Worm (Caenorhabditis elegans) whole organism, L4 larva: ENCODE measurements around the gene ucr-1.

Source experiments
- D1046.2 ChIP-seq: fragments of 200-800 bp; sonication (Bioruptor generic); IDR thresholded peaks from 2 replicates; pipeline ENCODE4 v1.3.6; 2022; ENCODE audit warnings: missing genetic modification characterization, missing compliant biosample characterization
- F10B5.3 ChIP-seq: sonication (generic microtip); optimal IDR thresholded peaks from 2 replicates; lab custom pipeline; 2016; ENCODE audit warnings: mild to moderate bottlenecking, missing genetic modification characterization, missing compliant biosample characterization
- F26F4.8 ChIP-seq: fragments of 200-800 bp; sonication (Bioruptor generic); conservative IDR thresholded peaks from 2 replicates; pipeline ENCODE4 v1.3.6; 2022; ENCODE audit warnings: missing genetic modification characterization, missing compliant biosample characterization
- F37D6.2 ChIP-seq: sonication (generic microtip); optimal IDR thresholded peaks from 2 replicates; lab custom pipeline; 2016; ENCODE audit warnings: mild to moderate bottlenecking, missing genetic modification characterization, missing compliant biosample characterization
- T20F7.1 ChIP-seq: fragments of 200-800 bp; sonication (Bioruptor generic); optimal IDR thresholded peaks from 2 replicates; lab custom pipeline; 2018; ENCODE audit warnings: mild to moderate bottlenecking, missing genetic modification characterization, missing compliant biosample characterization
- T26A8.4 ChIP-seq: fragments of 200-800 bp; sonication (Bioruptor generic); IDR thresholded peaks from 2 replicates; pipeline ENCODE4 v1.3.6; 2022; ENCODE audit warnings: missing genetic modification characterization, missing compliant biosample characterization
- ZK337.2 ChIP-seq: fragments of 200-800 bp; sonication (Bioruptor generic); IDR thresholded peaks from 2 replicates; pipeline ENCODE4 v1.3.6; 2022; ENCODE audit warnings: missing genetic modification reagents, missing genetic modification characterization, missing compliant biosample characterization
- ZK546.5 ChIP-seq, 2 experiments: sonication (generic microtip); optimal IDR thresholded peaks; 2 replicates each; lab custom pipeline; 2017; ENCODE audit warnings: missing biosample characterization in 2 of 2, missing genetic modification characterization in 2 of 2
- ceh-20 ChIP-seq: fragments of 200-800 bp; sonication (Bioruptor generic); IDR thresholded peaks from 2 replicates; pipeline ENCODE4 v1.3.6; 2022; ENCODE audit warnings: missing genetic modification reagents, missing genetic modification characterization, missing compliant biosample characterization
- ceh-28 ChIP-seq: fragments of 150-350 bp; optimal IDR thresholded peaks from 2 replicates; lab custom pipeline; 2014; ENCODE audit warnings: missing biosample characterization, missing genetic modification reagents, missing genetic modification characterization
- ceh-32 ChIP-seq: sonication (generic microtip); optimal IDR thresholded peaks from 2 replicates; lab custom pipeline; 2016; ENCODE audit warnings: mild to moderate bottlenecking, missing genetic modification characterization, missing compliant biosample characterization; ENCODE audit not compliant: poor library complexity
- ceh-82 ChIP-seq: sonication (generic microtip); optimal IDR thresholded peaks from 2 replicates; lab custom pipeline; 2017; ENCODE audit warnings: missing biosample characterization, missing genetic modification characterization
- ces-1 ChIP-seq: fragments of 150-350 bp; sonication (generic microtip); optimal IDR thresholded peaks from 4 replicates; lab custom pipeline; 2014; ENCODE audit warnings: missing biosample characterization, missing genetic modification reagents, missing genetic modification characterization
- ctbp-1 ChIP-seq: fragments of 200-800 bp; sonication (Bioruptor generic); IDR thresholded peaks from 2 replicates; pipeline ENCODE4 v1.3.6; 2022; ENCODE audit warnings: missing genetic modification reagents, missing genetic modification characterization, missing compliant biosample characterization
- daf-12 ChIP-seq: fragments of 150-350 bp; optimal IDR thresholded peaks from 2 replicates; lab custom pipeline; 2014; ENCODE audit warnings: missing biosample characterization, missing genetic modification reagents, missing genetic modification characterization
- daf-16 ChIP-seq, 3 experiments: sonication (generic microtip); optimal IDR thresholded peaks; 2 replicates each; lab custom pipeline; 2016 to 2017; ENCODE audit warnings: missing genetic modification characterization in 3 of 3, missing genetic modification reagents in 3 of 3, mild to moderate bottlenecking in 2 of 3, missing compliant biosample characterization in 2 of 3, missing biosample characterization in 1 of 3, moderate library complexity in 1 of 3
- daf-8 ChIP-seq: fragments of 200-800 bp; sonication (Bioruptor generic); IDR thresholded peaks from 2 replicates; pipeline ENCODE4 v1.3.6; 2022; ENCODE audit warnings: missing genetic modification characterization, missing compliant biosample characterization
- dmd-6 ChIP-seq: fragments of 200-800 bp; sonication (Bioruptor generic); IDR thresholded peaks from 2 replicates; pipeline ENCODE4 v1.3.6; 2022; ENCODE audit warnings: missing genetic modification reagents, missing genetic modification characterization, missing compliant biosample characterization
- dve-1 ChIP-seq: sonication (generic microtip); optimal IDR thresholded peaks from 2 replicates; lab custom pipeline; 2017; ENCODE audit warnings: antibody characterized with exemption, mild to moderate bottlenecking, missing genetic modification characterization, missing compliant biosample characterization; ENCODE audit not compliant: insufficient read depth
- egl-43 ChIP-seq: fragments of 200-800 bp; sonication (Bioruptor generic); IDR thresholded peaks from 2 replicates; pipeline ENCODE4 v1.3.6; 2022; ENCODE audit warnings: missing genetic modification reagents, missing genetic modification characterization, missing compliant biosample characterization
- fos-1 ChIP-seq: fragments of 150-350 bp; optimal IDR thresholded peaks from 2 replicates; lab custom pipeline; 2014; ENCODE audit warnings: missing biosample characterization, missing genetic modification characterization
- hlh-11 ChIP-seq: fragments of 200-800 bp; sonication (Bioruptor generic); optimal IDR thresholded peaks from 2 replicates; lab custom pipeline; 2018; ENCODE audit warnings: mild to moderate bottlenecking, missing genetic modification characterization, missing compliant biosample characterization
- hlh-30 ChIP-seq: sonication (generic microtip); optimal IDR thresholded peaks from 2 replicates; lab custom pipeline; 2017; ENCODE audit warnings: antibody characterized with exemption, mild to moderate bottlenecking, missing genetic modification characterization, missing compliant biosample characterization; ENCODE audit not compliant: insufficient read depth
- hmg-1.1 ChIP-seq: fragments of 200-800 bp; sonication (Bioruptor generic); IDR thresholded peaks from 2 replicates; pipeline ENCODE4 v1.3.6; 2022; ENCODE audit warnings: missing genetic modification reagents, missing genetic modification characterization, missing compliant biosample characterization
- lin-1 ChIP-seq: fragments of 200-800 bp; sonication (Bioruptor generic); IDR thresholded peaks from 2 replicates; pipeline ENCODE4 v1.3.6; 2022; ENCODE audit warnings: missing genetic modification reagents, missing genetic modification characterization, missing compliant biosample characterization
- lin-13 ChIP-seq: fragments of 150-350 bp; optimal IDR thresholded peaks from 2 replicates; lab custom pipeline; 2014; ENCODE audit warnings: missing biosample characterization, missing genetic modification reagents, missing genetic modification characterization
- lir-3 ChIP-seq: sonication (generic microtip); optimal IDR thresholded peaks from 2 replicates; lab custom pipeline; 2016; ENCODE audit warnings: mild to moderate bottlenecking, missing genetic modification characterization, missing compliant biosample characterization
- madf-5 ChIP-seq, 2 experiments: fragments of 200-800 bp; sonication (Bioruptor generic); IDR thresholded peaks; 2 replicates each; pipeline ENCODE4 v1.3.6; 2022; ENCODE audit warnings: missing compliant biosample characterization in 2 of 2, missing genetic modification characterization in 2 of 2
- madf-9 ChIP-seq: fragments of 200-800 bp; sonication (Bioruptor generic); conservative IDR thresholded peaks from 2 replicates; pipeline ENCODE4 v1.3.6; 2022; ENCODE audit warnings: missing genetic modification reagents, missing genetic modification characterization, missing compliant biosample characterization
- mdt-29 ChIP-seq: fragments of 200-800 bp; sonication (Bioruptor generic); IDR thresholded peaks from 2 replicates; pipeline ENCODE4 v1.3.6; 2022; ENCODE audit warnings: missing genetic modification reagents, missing genetic modification characterization, missing compliant biosample characterization
- mep-1 ChIP-seq: fragments of 150-350 bp; sonication (generic microtip); optimal IDR thresholded peaks from 3 replicates; lab custom pipeline; 2014; ENCODE audit warnings: missing biosample characterization, missing genetic modification characterization
- mes-2 ChIP-seq: sonication (generic microtip); optimal IDR thresholded peaks from 2 replicates; lab custom pipeline; 2016; ENCODE audit warnings: missing genotype, mild to moderate bottlenecking, missing genetic modification characterization, missing compliant biosample characterization; ENCODE audit not compliant: poor library complexity, severe bottlenecking
- nhr-10 ChIP-seq: fragments of 150-350 bp; optimal IDR thresholded peaks from 2 replicates; lab custom pipeline; 2014; ENCODE audit warnings: missing biosample characterization, missing genetic modification characterization
- nhr-102 ChIP-seq: sonication (generic microtip); optimal IDR thresholded peaks from 2 replicates; lab custom pipeline; 2016; ENCODE audit warnings: mild to moderate bottlenecking, missing genetic modification characterization, moderate library complexity, missing compliant biosample characterization
- nhr-237 ChIP-seq: sonication (generic microtip); optimal IDR thresholded peaks from 2 replicates; lab custom pipeline; 2017; ENCODE audit warnings: missing biosample characterization, missing genetic modification characterization
- nhr-42 ChIP-seq: fragments of 200-800 bp; sonication (Bioruptor generic); IDR thresholded peaks from 2 replicates; pipeline ENCODE4 v1.3.6; 2022; ENCODE audit warnings: missing genetic modification characterization, missing compliant biosample characterization
- nhr-48 ChIP-seq: sonication (generic microtip); optimal IDR thresholded peaks from 2 replicates; lab custom pipeline; 2016; ENCODE audit warnings: mild to moderate bottlenecking, missing genetic modification characterization, missing compliant biosample characterization
- nhr-6 ChIP-seq: fragments of 150-350 bp; optimal IDR thresholded peaks from 2 replicates; lab custom pipeline; 2014; ENCODE audit warnings: missing biosample characterization, missing genetic modification characterization
- nhr-76 ChIP-seq: fragments of 150-350 bp; optimal IDR thresholded peaks from 2 replicates; lab custom pipeline; 2014; ENCODE audit warnings: missing biosample characterization, missing genetic modification characterization
- nhr-77 ChIP-seq: fragments of 150-350 bp; optimal IDR thresholded peaks from 2 replicates; lab custom pipeline; 2014; ENCODE audit warnings: missing biosample characterization, missing genetic modification characterization
- pha-4 ChIP-seq, 2 experiments: fragments of 150-350 bp in 1 of 2; fragments of 200-800 bp in 1 of 2; sonication (Bioruptor generic) in 1 of 2; IDR thresholded peaks in 1 of 2; optimal IDR thresholded peaks in 1 of 2; 2 replicates each; pipeline versions ENCODE4 v1.3.6 to Lab custom; 2014 to 2022; ENCODE audit warnings: missing genetic modification characterization in 2 of 2, missing genetic modification reagents in 2 of 2, missing biosample characterization in 1 of 2, missing compliant biosample characterization in 1 of 2
- php-3 ChIP-seq: fragments of 200-800 bp; sonication (Bioruptor generic); IDR thresholded peaks from 2 replicates; pipeline ENCODE4 v1.3.6; 2022; ENCODE audit warnings: missing genetic modification reagents, missing genetic modification characterization, missing compliant biosample characterization
- pqm-1 ChIP-seq: sonication (generic microtip); optimal IDR thresholded peaks from 2 replicates; lab custom pipeline; 2017; ENCODE audit warnings: missing biosample characterization, missing genetic modification characterization
- saeg-2 ChIP-seq: fragments of 200-800 bp; sonication (Bioruptor generic); IDR thresholded peaks from 2 replicates; pipeline ENCODE4 v1.3.6; 2022; ENCODE audit warnings: missing genetic modification reagents, missing genetic modification characterization, missing compliant biosample characterization
- snpc-4 ChIP-seq: fragments of 150-350 bp; optimal IDR thresholded peaks from 2 replicates; lab custom pipeline; 2014; ENCODE audit warnings: missing biosample characterization, missing genetic modification characterization
- unc-130 ChIP-seq: sonication (generic microtip); optimal IDR thresholded peaks from 2 replicates; lab custom pipeline; 2016; ENCODE audit warnings: missing genetic modification reagents, missing genetic modification characterization, missing compliant biosample characterization
- vab-7 ChIP-seq: fragments of 200-800 bp; sonication (Bioruptor generic); IDR thresholded peaks from 2 replicates; pipeline ENCODE4 v1.3.6; 2022; ENCODE audit warnings: missing genetic modification reagents, missing genetic modification characterization, missing compliant biosample characterization
- zfp-2 ChIP-seq: sonication (generic microtip); optimal IDR thresholded peaks from 2 replicates; lab custom pipeline; 2016; ENCODE audit warnings: mild to moderate bottlenecking, missing genetic modification characterization, missing compliant biosample characterization
- zip-2 ChIP-seq: fragments of 150-350 bp; optimal IDR thresholded peaks from 2 replicates; lab custom pipeline; 2014; ENCODE audit warnings: missing biosample characterization, missing genetic modification characterization

ucr-1 gene

ce11 chrIII:5554884-5555500 is 36.9 kb upstream of the ucr-1 start, which contains the start of the genes nmad-1 and hach-1:
Gene nmad-1, minus strand, starts transcription at chrIII:5554934.
Gene hach-1, plus strand, starts transcription at chrIII:5555450.
- TF ChIP-seq daf-12 (no peak), nhr-237 (tag; lab: Kevin White, UChicago) (no peak), ceh-20 (GFP tag; lab: Robert Waterston, UW) (peak; percentile 59; the same call in 1 of the 2 replicates), zfp-2 (tag; lab: Kevin White, UChicago) (peak; percentile 13), hlh-30 (tag; lab: Kevin White, UChicago) (peak; percentile 51), lir-3 (no peak), ces-1 (GFP tag; lab: Kevin White, UChicago) (peak; percentile 82), daf-8 (GFP tag; lab: Robert Waterston, UW) (no peak), F26F4.8 (GFP tag; lab: Robert Waterston, UW) (no peak), ceh-28 (tag; lab: Kevin White, UChicago) (peak; percentile 34), F37D6.2 (tag; lab: Kevin White, UChicago) (peak; percentile 26), vab-7 (GFP tag; lab: Robert Waterston, UW) (peak; percentile 73), lin-1 (GFP tag; lab: Robert Waterston, UW) (peak; percentile 64; the same call in 1 of the 2 replicates), T26A8.4 (peak; percentile 65; the same call in 1 of the 2 replicates), hmg-1.1 (GFP tag; lab: Robert Waterston, UW) (peak; percentile 80), snpc-4 (tag; lab: Kevin White, UChicago) (no peak), nhr-42 (0 out of 2 replicates have a peak, but pooled peaks have one; percentile 46), php-3 (0 out of 2 replicates have a peak, but pooled peaks have one; percentile 46), D1046.2 (no peak), saeg-2 (GFP tag; lab: Robert Waterston, UW) (no peak), unc-130 (GFP tag; lab: Kevin White, UChicago) (peak; percentile 53), nhr-48 (peak; percentile 69), madf-5 (GFP tag; IDR thresholded peaks at IDR 0.05; lab: Robert Waterston, UW) (no peak), dve-1 (tag; lab: Kevin White, UChicago) (peak; percentile 79), nhr-6 (peak; percentile 48), mdt-29 (no peak), mes-2 (tag; lab: Kevin White, UChicago) (peak; percentile 95), madf-9 (GFP tag; lab: Robert Waterston, UW) (0 out of 2 replicates have a peak, but pooled peaks have one; percentile 34), fos-1 (tag; lab: Kevin White, UChicago) (no peak), ZK337.2 (GFP tag; lab: Robert Waterston, UW) (no peak), nhr-102 (peak; percentile 68), hlh-11 (tag; lab: Kevin White, UChicago) (peak; percentile 67), ctbp-1 (peak; percentile 58), mep-1 (peak; percentile 87), ceh-32 (tag; lab: Kevin White, UChicago) (no peak), F10B5.3 (tag; lab: Kevin White, UChicago) (peak; percentile 14), ceh-82 (no peak), nhr-76 (no peak), lin-13 (peak; percentile 43), T20F7.1 (GFP tag; lab: Kevin White, UChicago) (peak; percentile 64), pha-4 (GFP tag; IDR thresholded peaks at IDR 0.05; lab: Robert Waterston, UW) (peak; percentile 87), pha-4 (tag; optimal IDR thresholded peaks at IDR 0.05; lab: Kevin White, UChicago) (no peak), nhr-77 (tag; lab: Kevin White, UChicago) (peak; percentile 14), daf-16 (GFP tag; optimal IDR thresholded peaks at IDR 0.05; lab: Kevin White, UChicago) (peak; percentile 18 to 49), daf-16 (tag; optimal IDR thresholded peaks at IDR 0.05; lab: Kevin White, UChicago) (peak; percentile 48), pqm-1 (tag; lab: Kevin White, UChicago) (no peak), ZK546.5 (tag; optimal IDR thresholded peaks at IDR 0.05; lab: Kevin White, UChicago) (no peak), zip-2 (tag; lab: Kevin White, UChicago) (no peak), nhr-10 (tag; lab: Kevin White, UChicago) (peak; percentile 42), dmd-6 (no peak), egl-43 (GFP tag; lab: Robert Waterston, UW) (0 out of 2 replicates have a peak, but pooled peaks have one; percentile 57)
